Worm (Caenorhabditis elegans): ENCODE results near the gene sru-39.

The sru-39 gene

ce11 chrV:9803176-9803575 lies at the start of gene sru-39:
Gene sru-39, plus strand, starts transcription at chrV:9803476.
- no peak for TF ChIP-seq scrt-1 (GFP tag; IDR thresholded peaks at IDR 0.05)
- no peak for TF ChIP-seq pes-1 (GFP tag; IDR thresholded peaks at IDR 0.05)
- TF ChIP-seq hmg-4 (GFP tag; optimal IDR thresholded peaks at IDR 0.05) = no peak
- TF ChIP-seq ceh-13 (GFP tag; optimal IDR thresholded peaks at IDR 0.05) = no peak
- TF ChIP-seq tbx-11 (GFP tag; IDR thresholded peaks at IDR 0.05) = no peak
- no peak for TF ChIP-seq aly-1 (tag; optimal IDR thresholded peaks at IDR 0.05)
- TF ChIP-seq ets-7 (tag; optimal IDR thresholded peaks at IDR 0.05) = no peak
- TF ChIP-seq ceh-36 (tag; optimal IDR thresholded peaks at IDR 0.05) = no peak
- no peak for TF ChIP-seq tbx-37 (GFP tag; conservative IDR thresholded peaks at IDR 0.05)
- no peak for TF ChIP-seq B0310.2 (tag; optimal IDR thresholded peaks at IDR 0.05)
- TF ChIP-seq hmbx-1 (tag; optimal IDR thresholded peaks at IDR 0.05) = no peak
- TF ChIP-seq flt-1 (GFP tag; IDR thresholded peaks at IDR 0.05) = no peak
- TF ChIP-seq ama-1 (optimal IDR thresholded peaks at IDR 0.05) = no peak
- TF ChIP-seq tra-4 (tag; optimal IDR thresholded peaks at IDR 0.05) = no peak
- TF ChIP-seq F13C5.2 (tag; optimal IDR thresholded peaks at IDR 0.05) = no peak
- TF ChIP-seq hnd-1 (tag; optimal IDR thresholded peaks at IDR 0.05) = no peak
- no peak for TF ChIP-seq sea-1 (GFP tag; conservative IDR thresholded peaks at IDR 0.05)

DNA sequence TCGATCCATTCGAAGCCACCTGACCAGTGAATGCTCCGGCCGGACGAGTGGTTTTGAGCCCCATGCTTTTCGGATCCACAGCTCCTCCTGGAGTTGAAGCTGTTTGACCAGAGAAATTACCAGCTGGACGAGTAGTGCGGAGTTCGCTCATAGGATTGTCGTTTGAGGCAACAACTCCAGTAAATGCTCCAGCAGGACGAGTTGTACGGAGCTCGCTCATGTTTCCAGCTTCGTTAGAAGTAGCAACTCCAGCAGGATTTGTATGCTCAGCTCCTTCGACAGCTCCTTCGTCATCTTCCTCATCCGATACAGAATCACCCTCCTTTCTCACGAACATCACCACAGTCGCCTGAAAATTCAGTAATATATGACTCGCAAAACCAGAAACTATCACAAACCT lies 49.7 kb upstream of the sru-39 start:
- TF ChIP-seq ceh-36 (tag; optimal IDR thresholded peaks at IDR 0.05) = no peak
- TF ChIP-seq sea-1 (GFP tag; conservative IDR thresholded peaks at IDR 0.05) = no peak
- no peak for TF ChIP-seq tra-4 (tag; optimal IDR thresholded peaks at IDR 0.05)
- no peak for TF ChIP-seq pes-1 (GFP tag; IDR thresholded peaks at IDR 0.05)
- TF ChIP-seq hnd-1 (tag; optimal IDR thresholded peaks at IDR 0.05) = no peak
- no peak for TF ChIP-seq ets-7 (tag; optimal IDR thresholded peaks at IDR 0.05)
- TF ChIP-seq scrt-1 (GFP tag; IDR thresholded peaks at IDR 0.05) = no peak
- TF ChIP-seq flt-1 (GFP tag; IDR thresholded peaks at IDR 0.05) = no peak
- no peak for TF ChIP-seq tbx-37 (GFP tag; conservative IDR thresholded peaks at IDR 0.05)
- no peak for TF ChIP-seq ceh-13 (GFP tag; optimal IDR thresholded peaks at IDR 0.05)
- TF ChIP-seq ama-1 (optimal IDR thresholded peaks at IDR 0.05) = no peak
- no peak for TF ChIP-seq hmbx-1 (tag; optimal IDR thresholded peaks at IDR 0.05)
- no peak for TF ChIP-seq tbx-11 (GFP tag; IDR thresholded peaks at IDR 0.05)
- TF ChIP-seq aly-1 (tag; optimal IDR thresholded peaks at IDR 0.05) = no peak

- TF ChIP-seq pes-1 (GFP tag; IDR thresholded peaks at IDR 0.05) = no peak
- TF ChIP-seq scrt-1 (GFP tag; IDR thresholded peaks at IDR 0.05) = no peak
- no peak for TF ChIP-seq ceh-36 (tag; optimal IDR thresholded peaks at IDR 0.05)
- no peak for TF ChIP-seq aly-1 (tag; optimal IDR thresholded peaks at IDR 0.05)
- TF ChIP-seq flt-1 (GFP tag; IDR thresholded peaks at IDR 0.05) = no peak
- TF ChIP-seq tbx-11 (GFP tag; IDR thresholded peaks at IDR 0.05) = no peak
- no peak for TF ChIP-seq tra-4 (tag; optimal IDR thresholded peaks at IDR 0.05)
- TF ChIP-seq B0310.2 (tag; optimal IDR thresholded peaks at IDR 0.05) = no peak
- no peak for TF ChIP-seq ets-7 (tag; optimal IDR thresholded peaks at IDR 0.05)
- TF ChIP-seq tbx-37 (GFP tag; conservative IDR thresholded peaks at IDR 0.05) = no peak
- TF ChIP-seq ceh-13 (GFP tag; optimal IDR thresholded peaks at IDR 0.05) = no peak
- TF ChIP-seq hmg-4 (GFP tag; optimal IDR thresholded peaks at IDR 0.05) = no peak
- no peak for TF ChIP-seq ama-1 (optimal IDR thresholded peaks at IDR 0.05)
- TF ChIP-seq sea-1 (GFP tag; conservative IDR thresholded peaks at IDR 0.05) = no peak
- TF ChIP-seq F13C5.2 (tag; optimal IDR thresholded peaks at IDR 0.05) = no peak
- TF ChIP-seq hnd-1 (tag; optimal IDR thresholded peaks at IDR 0.05) = no peak
Observed at ce11 chrV:9754459-9754858, 48.8 kb upstream of the sru-39 start, which contains the start of gene F58E6.5. Gene F58E6.5, minus strand, starts transcription at chrV:9754559.

DNA sequence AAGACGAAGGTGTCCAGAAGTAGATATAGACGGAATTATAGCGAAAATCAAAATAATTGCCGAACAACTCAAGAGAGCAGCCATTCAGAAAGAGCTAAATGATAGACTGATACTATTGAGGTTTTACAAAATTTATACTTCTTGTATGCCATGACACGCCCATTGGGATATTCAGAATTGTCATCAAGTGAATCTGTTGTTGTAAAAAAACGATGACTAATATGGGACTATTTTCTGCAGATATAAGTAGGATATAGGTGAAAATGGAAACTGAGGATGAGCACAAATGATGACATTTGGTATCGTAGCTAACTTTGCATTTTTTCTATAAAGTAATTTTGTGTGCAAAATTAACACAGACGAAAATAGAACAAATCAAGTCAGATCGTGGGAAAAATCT lies 47.6 kb upstream of the sru-39 start, which contains the start of gene F58E6.8:
Gene F58E6.8, minus strand, starts transcription at position 101 of the 400 bp plus-strand sequence.
- no peak for TF ChIP-seq sea-1 (GFP tag; conservative IDR thresholded peaks at IDR 0.05)
- TF ChIP-seq hmg-4 (GFP tag; optimal IDR thresholded peaks at IDR 0.05) = no peak
- TF ChIP-seq ceh-36 (tag; optimal IDR thresholded peaks at IDR 0.05) = no peak
- TF ChIP-seq hmbx-1 (tag; optimal IDR thresholded peaks at IDR 0.05) = no peak
- TF ChIP-seq ceh-13 (GFP tag; optimal IDR thresholded peaks at IDR 0.05) = no peak
- TF ChIP-seq aly-1 (tag; optimal IDR thresholded peaks at IDR 0.05) = no peak
- no peak for TF ChIP-seq tra-4 (tag; optimal IDR thresholded peaks at IDR 0.05)
- TF ChIP-seq F13C5.2 (tag; optimal IDR thresholded peaks at IDR 0.05) = no peak
- no peak for TF ChIP-seq B0310.2 (tag; optimal IDR thresholded peaks at IDR 0.05)
- TF ChIP-seq ama-1 (optimal IDR thresholded peaks at IDR 0.05) = no peak
- TF ChIP-seq ets-7 (tag; optimal IDR thresholded peaks at IDR 0.05) = no peak
- no peak for TF ChIP-seq scrt-1 (GFP tag; IDR thresholded peaks at IDR 0.05)
- no peak for TF ChIP-seq flt-1 (GFP tag; IDR thresholded peaks at IDR 0.05)

- TF ChIP-seq B0310.2 (tag; optimal IDR thresholded peaks at IDR 0.05) (no peak), hnd-1 (tag; optimal IDR thresholded peaks at IDR 0.05) (no peak), sea-1 (GFP tag; conservative IDR thresholded peaks at IDR 0.05) (no peak), ama-1 (optimal IDR thresholded peaks at IDR 0.05) (no peak), tbx-37 (GFP tag; conservative IDR thresholded peaks at IDR 0.05) (no peak), hmg-4 (GFP tag; optimal IDR thresholded peaks at IDR 0.05) (no peak), tra-4 (tag; optimal IDR thresholded peaks at IDR 0.05) (no peak), scrt-1 (GFP tag; IDR thresholded peaks at IDR 0.05) (no peak), pes-1 (GFP tag; IDR thresholded peaks at IDR 0.05) (no peak), F13C5.2 (tag; optimal IDR thresholded peaks at IDR 0.05) (no peak), tbx-11 (GFP tag; IDR thresholded peaks at IDR 0.05) (no peak), flt-1 (GFP tag; IDR thresholded peaks at IDR 0.05) (no peak)
Observed at ce11 chrV:9756242-9756641, 47.0 kb upstream of the sru-39 start, which contains the start of gene hrg-3. Gene hrg-3, plus strand, starts transcription at chrV:9756468.

ce11 chrV:9757884-9758283 lies 45.4 kb upstream of the sru-39 start, which contains the start of gene F58E6.11:
Gene F58E6.11, minus strand, starts transcription at chrV:9757984.
- TF ChIP-seq F13C5.2 (tag; optimal IDR thresholded peaks at IDR 0.05) (no peak), ceh-36 (tag; optimal IDR thresholded peaks at IDR 0.05) (no peak), ama-1 (optimal IDR thresholded peaks at IDR 0.05) (no peak), hmbx-1 (tag; optimal IDR thresholded peaks at IDR 0.05) (no peak), tbx-11 (GFP tag; IDR thresholded peaks at IDR 0.05) (no peak), aly-1 (tag; optimal IDR thresholded peaks at IDR 0.05) (no peak), hnd-1 (tag; optimal IDR thresholded peaks at IDR 0.05) (no peak), ets-7 (tag; optimal IDR thresholded peaks at IDR 0.05) (no peak), pes-1 (GFP tag; IDR thresholded peaks at IDR 0.05) (no peak), sea-1 (GFP tag; conservative IDR thresholded peaks at IDR 0.05) (no peak), ceh-13 (GFP tag; optimal IDR thresholded peaks at IDR 0.05) (no peak), flt-1 (GFP tag; IDR thresholded peaks at IDR 0.05) (no peak), B0310.2 (tag; optimal IDR thresholded peaks at IDR 0.05) (no peak), hmg-4 (GFP tag; optimal IDR thresholded peaks at IDR 0.05) (no peak), tbx-37 (GFP tag; conservative IDR thresholded peaks at IDR 0.05) (no peak), tra-4 (tag; optimal IDR thresholded peaks at IDR 0.05) (no peak), scrt-1 (GFP tag; IDR thresholded peaks at IDR 0.05) (no peak)

ce11 chrV:9758437-9758836 lies 44.8 kb upstream of the sru-39 start:
- TF ChIP-seq hmg-4 (GFP tag; optimal IDR thresholded peaks at IDR 0.05) = no peak
- no peak for TF ChIP-seq pes-1 (GFP tag; IDR thresholded peaks at IDR 0.05)
- TF ChIP-seq tbx-11 (GFP tag; IDR thresholded peaks at IDR 0.05) = no peak
- TF ChIP-seq tbx-37 (GFP tag; conservative IDR thresholded peaks at IDR 0.05) = no peak
- no peak for TF ChIP-seq F13C5.2 (tag; optimal IDR thresholded peaks at IDR 0.05)
